Worm (Caenorhabditis elegans): Measurements from ENCODE around the gene R05D8.7.

Gene R05D8.7

DNA sequence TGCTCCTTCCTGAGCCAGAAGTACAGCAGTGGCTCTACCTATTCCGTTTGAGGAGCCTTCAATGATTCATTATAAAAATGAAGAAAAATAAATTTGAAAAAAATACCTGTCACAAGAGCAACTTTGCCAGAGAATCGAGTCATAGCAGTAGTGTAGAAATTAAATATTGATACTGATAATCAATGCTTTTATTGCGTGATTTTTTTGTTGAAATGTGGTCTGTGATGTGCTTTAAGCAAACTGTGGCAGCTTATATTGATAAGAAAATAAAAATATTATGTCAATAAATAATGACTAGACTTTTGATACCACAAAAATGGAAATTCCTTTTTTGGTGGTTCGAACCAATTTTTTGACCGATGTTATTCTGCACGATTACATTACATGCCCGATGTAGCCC is 2.0 kb upstream of the R05D8.7 start, which contains the start of gene dhs-14 (continued):
- TF ChIP-seq dve-1 (tag; optimal IDR thresholded peaks at IDR 0.05; ENCODE audit: insufficient read depth), result no peak
- no peak for TF ChIP-seq lir-3 (tag; optimal IDR thresholded peaks at IDR 0.05)
- no peak for TF ChIP-seq nhr-25 (tag; optimal IDR thresholded peaks at IDR 0.05; ENCODE audit: borderline replicate concordance, insufficient read depth)
- no peak for TF ChIP-seq nhr-76 (tag; optimal IDR thresholded peaks at IDR 0.05)
- no peak for TF ChIP-seq zfp-2 (tag; optimal IDR thresholded peaks at IDR 0.05)

DNA sequence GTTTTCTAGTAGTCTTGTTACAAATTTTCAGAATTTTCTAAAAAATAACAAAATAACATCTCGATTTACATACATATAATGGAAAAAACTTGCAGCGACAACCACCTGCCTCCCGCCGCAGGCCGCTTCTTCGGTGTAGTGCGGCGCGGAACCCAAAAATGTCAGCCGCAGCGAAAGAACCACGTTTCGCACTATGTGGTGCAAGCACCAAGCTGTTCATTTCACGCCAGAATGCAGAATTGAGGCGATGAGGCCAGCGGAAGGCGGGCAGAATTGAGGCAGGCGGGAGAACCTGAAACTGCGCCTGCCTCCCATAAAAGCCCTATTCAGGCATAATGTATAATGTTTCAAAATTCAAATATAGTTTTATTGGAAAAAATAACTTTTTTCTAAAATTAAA is 1.5 kb downstream of the R05D8.7 start:
- no peak for TF ChIP-seq ceh-62 (tag; optimal IDR thresholded peaks at IDR 0.05)
- TF ChIP-seq set-16 (GFP tag; IDR thresholded peaks at IDR 0.05), result peak; percentile 66

DNA sequence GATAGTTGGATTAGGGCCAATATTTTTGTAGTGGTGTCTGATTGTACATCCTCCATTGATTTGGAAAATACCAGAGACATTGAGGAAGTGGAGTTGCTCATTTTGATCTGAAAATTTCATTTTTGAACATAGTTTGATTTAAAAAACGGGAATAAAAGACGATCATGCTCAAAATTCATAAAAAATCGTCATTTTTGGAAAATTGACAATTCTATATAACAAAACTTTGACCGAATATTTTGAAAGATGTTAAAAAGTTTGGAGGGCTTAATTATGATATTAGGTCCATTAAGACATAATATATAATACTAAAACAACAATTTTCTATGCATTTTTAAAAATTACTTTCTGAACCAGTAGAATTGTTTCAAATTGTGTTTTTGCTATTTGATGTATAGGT is 3.6 kb downstream of the R05D8.7 start, which contains the start of gene srg-58:
Gene srg-58 (minus strand): TSS at position 101 of the 400 bp plus-strand sequence.
- no peak for TF ChIP-seq duxl-1 (tag; optimal IDR thresholded peaks at IDR 0.05; ENCODE audit: poor library complexity)
- TF ChIP-seq lir-3 (tag; optimal IDR thresholded peaks at IDR 0.05), result no peak
- no peak for TF ChIP-seq unc-62 (GFP tag; optimal IDR thresholded peaks at IDR 0.05 in 1 of 2)
- no peak for TF ChIP-seq unc-62 (tag; optimal IDR thresholded peaks at IDR 0.05)
- TF ChIP-seq lsy-2 (tag; optimal IDR thresholded peaks at IDR 0.05), result no peak
- TF ChIP-seq dpl-1 (GFP tag; optimal IDR thresholded peaks at IDR 0.05), result no peak
- no peak for TF ChIP-seq dmd-9 (GFP tag; IDR thresholded peaks at IDR 0.05)

DNA sequence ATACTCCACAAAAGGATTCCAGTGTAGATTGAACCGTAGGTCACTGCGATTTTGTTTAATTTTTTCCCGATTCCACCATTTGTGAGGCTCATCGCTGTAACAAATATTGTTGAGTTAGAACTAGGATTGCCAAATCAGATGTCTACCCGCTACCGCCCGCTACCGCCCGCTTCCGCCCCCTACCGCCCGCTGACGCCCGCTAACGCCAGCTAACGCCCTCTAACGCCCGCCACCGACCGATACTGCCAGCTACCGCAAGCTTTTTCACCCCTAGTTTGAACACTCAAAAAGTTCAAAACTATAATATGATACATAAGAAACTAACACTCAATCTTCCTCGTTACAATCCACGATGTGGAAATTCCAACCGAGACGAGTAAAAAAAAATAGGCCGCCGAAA is 4.6 kb downstream of the R05D8.7 start:
- TF ChIP-seq lin-15B (tag; optimal IDR thresholded peaks at IDR 0.05) (no peak), F26F4.8 (GFP tag; conservative IDR thresholded peaks at IDR 0.05) (0 out of 2 replicates have a peak, but pooled peaks have one; percentile 32), set-16 (GFP tag; IDR thresholded peaks at IDR 0.05) (peak; percentile 55), ceh-44 (GFP tag; IDR thresholded peaks at IDR 0.05) (0 out of 2 replicates have a peak, but pooled peaks have one; percentile 8), T20F7.1 (GFP tag; optimal IDR thresholded peaks at IDR 0.05) (no peak), skn-1 (tag; optimal IDR thresholded peaks at IDR 0.05) (no peak)

DNA sequence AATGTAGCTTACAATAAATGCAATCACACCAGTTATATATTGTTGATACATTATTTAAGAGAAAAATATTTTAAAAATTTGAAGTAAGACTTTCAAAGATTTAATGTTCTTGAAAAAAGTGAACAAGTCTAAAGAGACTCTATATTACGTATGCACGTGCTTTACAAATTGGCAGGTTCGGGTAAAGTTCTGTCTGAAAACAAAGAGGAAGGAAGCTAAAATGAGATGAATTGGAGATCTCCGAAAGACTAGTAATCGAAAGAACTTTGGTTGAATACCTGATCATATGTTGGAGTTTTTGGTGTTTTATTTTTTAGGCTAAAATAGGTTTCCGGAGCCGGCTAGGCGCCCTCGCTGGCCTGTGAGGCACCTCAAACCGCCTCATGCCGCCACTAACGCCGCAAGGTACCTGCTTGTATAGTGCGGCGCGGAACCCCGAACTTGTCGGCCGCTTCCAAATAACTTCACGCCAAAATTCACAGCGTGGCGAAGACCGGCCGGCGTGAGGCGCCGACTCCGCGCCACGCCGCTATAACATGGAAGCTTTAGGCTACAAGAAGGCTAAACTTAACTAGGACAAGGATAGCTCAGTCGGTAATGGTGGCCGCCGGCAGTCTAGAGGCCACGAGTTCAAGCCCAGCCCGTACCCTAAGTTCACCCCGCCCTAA is 5.6 kb downstream of the R05D8.7 start, which contains the start of gene srx-28:
Gene srx-28 (minus strand): TSS at position 51 of the 668 bp plus-strand sequence.
- TF ChIP-seq nhr-102 (tag; optimal IDR thresholded peaks at IDR 0.05), result no peak
- 0 out of 2 replicates have a peak, but pooled peaks have one; percentile 48 for TF ChIP-seq dmd-9 (GFP tag; IDR thresholded peaks at IDR 0.05)
- TF ChIP-seq madf-5 (GFP tag; IDR thresholded peaks at IDR 0.05), result no peak
- peak; percentile 86 for TF ChIP-seq set-16 (GFP tag; IDR thresholded peaks at IDR 0.05)
- peak; percentile 37 for TF ChIP-seq aha-1 (tag)

DNA sequence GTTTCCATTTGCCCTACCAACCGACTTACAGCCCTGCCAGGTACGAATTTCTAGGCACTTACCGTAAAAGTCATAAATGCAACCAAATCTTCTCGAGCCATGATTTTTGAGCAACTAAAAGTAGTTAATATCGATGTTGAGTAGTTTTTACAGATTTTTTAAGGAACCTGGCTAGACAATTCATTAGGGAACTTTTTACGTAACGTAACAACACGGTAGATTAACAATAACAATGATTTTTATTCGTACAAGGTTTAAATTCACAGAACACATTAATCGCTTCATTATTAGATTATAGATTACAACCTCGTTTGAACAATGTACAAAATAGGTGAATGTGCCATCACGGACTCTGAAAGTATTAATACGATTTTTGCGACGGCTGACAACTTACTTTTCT is 10.0 kb downstream of the R05D8.7 start, which contains the start of gene srx-26:
Gene srx-26 (minus strand): TSS at position 101 of the 400 bp plus-strand sequence.
- TF ChIP-seq daf-12 (tag; optimal IDR thresholded peaks at IDR 0.05) (no peak), egl-27 (tag; optimal IDR thresholded peaks at IDR 0.05) (no peak), nhr-10 (tag; optimal IDR thresholded peaks at IDR 0.05) (no peak), ZK546.5 (tag; optimal IDR thresholded peaks at IDR 0.05) (no peak), zag-1 (tag; optimal IDR thresholded peaks at IDR 0.05) (no peak), nhr-11 (tag; optimal IDR thresholded peaks at IDR 0.05) (no peak), ceh-82 (tag; optimal IDR thresholded peaks at IDR 0.05) (no peak), nhr-102 (tag; optimal IDR thresholded peaks at IDR 0.05) (no peak), lin-1 (GFP tag; IDR thresholded peaks at IDR 0.05) (no peak), set-16 (GFP tag; IDR thresholded peaks at IDR 0.05) (no peak), aly-2 (tag; optimal IDR thresholded peaks at IDR 0.05) (no peak), aha-1 (tag) (no peak), ceh-62 (tag; optimal IDR thresholded peaks at IDR 0.05) (no peak), nhr-237 (tag; optimal IDR thresholded peaks at IDR 0.05) (no peak), lim-7 (GFP tag; IDR thresholded peaks at IDR 0.05) (no peak)
